Fruit fly (Drosophila melanogaster) whole organism, embryonic: ENCODE data around the gene BBIP1.

Source experiments
- CG3281 ChIP-seq: fragments of 200-800 bp; sonication (Bioruptor generic); optimal IDR thresholded peaks from 3 replicates; lab custom pipeline; 2017; ENCODE audit warnings: missing biosample characterization, mild to moderate bottlenecking, missing genetic modification characterization
- CG8281 ChIP-seq: fragments of 200-800 bp; sonication (Bioruptor generic); optimal IDR thresholded peaks from 2 replicates; lab custom pipeline; 2018; ENCODE audit warnings: missing biosample characterization, mild to moderate bottlenecking, missing genetic modification characterization, moderate library complexity
- aop ChIP-seq: fragments of 200-800 bp; sonication (Bioruptor generic); IDR thresholded peaks from 2 replicates; pipeline ENCODE4 v1.3.6; 2022; ENCODE audit warnings: missing biosample characterization, missing genetic modification characterization
- kni ChIP-seq: fragments of 200-800 bp; sonication (Bioruptor generic); optimal IDR thresholded peaks from 3 replicates; lab custom pipeline; 2017; ENCODE audit warnings: mild to moderate bottlenecking, missing biosample characterization, missing genetic modification reagents, missing genetic modification characterization
- nmo ChIP-seq: fragments of 200-800 bp; sonication (Bioruptor generic); optimal IDR thresholded peaks from 2 replicates; lab custom pipeline; 2018; ENCODE audit warnings: missing biosample characterization, mild to moderate bottlenecking, missing genetic modification characterization, moderate library complexity
- pzg ChIP-seq: fragments of 200-800 bp; sonication (Bioruptor generic); optimal IDR thresholded peaks from 3 replicates; lab custom pipeline; 2018; ENCODE audit warnings: missing biosample characterization, mild to moderate bottlenecking, missing genetic modification characterization, moderate library complexity
- usp ChIP-seq: fragments of >200 bp; optimal IDR thresholded peaks from 2 replicates; lab custom pipeline; 2017; ENCODE audit warnings: missing biosample characterization, missing genetic modification characterization

DNA sequence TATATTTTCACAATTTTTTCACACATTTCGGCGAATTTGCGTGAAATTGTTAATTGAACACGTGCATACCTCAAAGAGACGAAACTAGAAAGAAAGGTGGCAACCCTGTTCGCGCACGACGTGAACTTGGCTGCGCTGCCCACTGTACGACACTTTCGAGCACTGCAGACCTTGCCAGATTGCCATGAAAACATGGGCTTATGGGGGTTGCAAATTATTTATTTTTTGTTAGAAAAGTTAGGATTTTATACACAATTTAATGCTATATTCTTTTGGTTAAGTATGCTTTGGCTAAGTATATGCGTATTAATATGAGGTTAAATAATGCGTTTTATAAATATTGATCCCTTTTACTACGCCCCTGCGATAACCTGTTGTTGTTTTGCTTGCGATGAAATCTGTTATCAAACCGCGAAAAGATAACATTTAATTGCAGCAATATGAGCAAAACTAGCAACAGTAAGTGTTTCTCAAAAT is 3.0 kb upstream of the BBIP1 start, which contains the start of the genes RpL34b and CG8132:
- TF ChIP-seq pzg (peak; percentile 97), CG3281 (peak; percentile 94), kni (GFP tag; lab: Kevin White, UChicago) (peak; percentile 96), usp (GFP tag; lab: Kevin White, UChicago) (no peak), CG8281 (tag; lab: Kevin White, UChicago) (peak; percentile 83), aop (GFP tag; lab: Robert Waterston, UW) (peak; percentile 80), nmo (GFP tag; lab: Kevin White, UChicago) (peak; percentile 95)
